Fruit fly (Drosophila melanogaster): ENCODE results near the gene vri.

vri gene

dm6 chr2L:5300237-5300668 is 11.5 kb downstream of the vri start:
- TF ChIP-seq noc (tag; optimal IDR thresholded peaks at IDR 0.05): no peak

dm6 chr2L:5300785-5301616 is 12.3 kb downstream of the vri start:
- no peak for TF ChIP-seq noc (tag; optimal IDR thresholded peaks at IDR 0.05)

dm6 chr2L:5302284-5302683 is 13.5 kb downstream of the vri start:
- no peak for TF ChIP-seq noc (tag; optimal IDR thresholded peaks at IDR 0.05)

dm6 chr2L:5302692-5303043 is 13.9 kb downstream of the vri start:
- TF ChIP-seq noc (tag; optimal IDR thresholded peaks at IDR 0.05): no peak

- TF ChIP-seq noc (tag; optimal IDR thresholded peaks at IDR 0.05): no peak
Observed at dm6 chr2L:5303044-5303904, 14.5 kb downstream of the vri start.

DNA sequence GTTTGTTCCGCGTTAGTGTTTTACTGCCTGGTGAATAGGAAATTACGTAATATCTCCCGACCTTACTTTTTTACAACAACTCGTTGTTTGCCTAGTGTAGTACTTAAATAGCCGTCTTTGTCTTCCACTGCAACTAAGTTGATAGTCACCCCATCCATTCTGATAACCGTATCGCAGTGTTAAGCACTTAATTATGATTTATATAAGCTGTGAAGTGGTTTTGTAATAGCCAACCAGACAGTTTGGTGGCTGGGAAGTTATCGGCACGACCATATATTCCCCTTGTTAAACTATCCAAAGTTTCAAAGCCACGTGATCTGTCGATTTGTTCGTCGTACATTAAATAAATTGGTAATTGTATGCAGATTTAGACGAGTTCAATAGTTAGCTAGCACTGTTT is 15.6 kb downstream of the vri start:
- TF ChIP-seq noc (tag; optimal IDR thresholded peaks at IDR 0.05): no peak

- TF ChIP-seq noc (tag; optimal IDR thresholded peaks at IDR 0.05): peak; percentile 53
Observed at dm6 chr2L:5305240-5305875, 16.6 kb downstream of the vri start.

DNA sequence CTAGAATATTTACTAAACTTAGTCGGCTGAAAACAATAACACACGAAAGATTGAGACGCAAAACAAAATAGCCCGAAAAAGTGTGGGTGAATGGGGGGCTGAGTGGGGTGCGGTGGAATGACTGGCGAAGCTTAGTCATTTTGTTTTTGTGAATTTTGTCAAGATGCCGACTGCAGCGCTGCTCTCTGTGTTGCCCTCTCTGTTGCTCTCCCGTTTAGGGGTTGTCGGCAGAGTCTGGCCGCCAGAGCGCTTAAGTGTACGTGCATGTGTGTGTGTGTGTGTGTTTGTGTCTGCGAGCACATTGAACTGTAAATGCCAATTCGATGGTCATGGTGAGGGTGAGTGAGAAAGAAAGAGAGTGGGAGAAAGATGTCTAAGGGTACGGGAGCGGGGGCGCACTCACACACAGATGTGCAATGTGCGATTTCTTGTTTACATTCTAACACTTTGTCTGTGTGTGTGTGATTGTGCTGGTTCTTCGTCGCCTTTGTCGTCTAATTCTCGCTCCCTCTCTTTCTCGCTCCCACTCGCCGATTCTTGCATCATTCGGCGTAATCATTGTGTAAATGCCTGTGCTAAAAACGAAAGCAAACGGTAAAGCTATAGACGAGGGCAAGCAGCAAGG is 17.7 kb downstream of the vri start:
- peak; percentile 27 for TF ChIP-seq noc (tag; optimal IDR thresholded peaks at IDR 0.05)

DNA sequence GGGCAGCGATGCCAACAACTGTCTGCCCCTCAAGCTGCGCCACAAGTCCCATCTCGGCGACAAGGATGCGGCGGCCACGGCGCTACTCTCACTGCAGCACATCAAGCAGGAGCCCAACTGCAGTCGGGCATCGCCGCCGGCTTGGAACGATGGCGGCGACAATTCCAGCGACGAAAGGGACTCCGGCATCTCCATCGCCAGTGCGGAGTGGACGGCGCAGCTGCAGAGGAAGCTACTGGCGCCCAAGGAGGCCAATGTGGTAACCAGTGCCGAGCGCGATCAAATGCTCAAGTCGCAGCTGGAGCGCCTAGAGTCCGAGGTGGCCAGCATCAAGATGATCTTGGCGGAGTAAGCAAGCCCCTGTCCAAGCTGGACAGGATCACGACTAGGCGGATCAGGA is 20.6 kb downstream of the vri start:
- no peak for TF ChIP-seq noc (tag; optimal IDR thresholded peaks at IDR 0.05)

- TF ChIP-seq noc (tag; optimal IDR thresholded peaks at IDR 0.05): no peak
Observed at dm6 chr2L:5314630-5315159, 26.0 kb downstream of the vri start, which contains the start of gene CG14024. TSS of gene CG14024 (minus strand) at chr2L:5314895.

DNA sequence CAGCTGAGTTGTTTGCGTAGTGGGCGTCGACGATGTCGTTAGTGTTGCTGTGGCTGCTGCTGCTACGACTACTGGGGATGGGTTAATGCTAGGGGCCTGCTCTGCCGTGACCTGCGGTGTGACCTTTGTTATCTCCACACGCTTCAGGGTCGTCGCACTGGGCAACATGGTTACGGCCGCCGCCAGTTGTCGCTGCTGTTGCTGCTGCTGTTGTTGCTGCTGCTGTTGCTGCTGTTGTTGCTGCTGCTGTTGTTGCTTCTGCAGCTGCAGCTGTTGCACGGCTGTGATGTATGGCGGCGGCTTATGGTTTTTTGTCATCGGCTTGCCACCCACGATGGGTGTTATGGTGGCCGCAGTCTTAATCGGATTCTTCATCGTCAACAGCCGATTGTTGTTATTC is 31.3 kb downstream of the vri start:
- TF ChIP-seq noc (tag; optimal IDR thresholded peaks at IDR 0.05): no peak

- no peak for TF ChIP-seq noc (tag; optimal IDR thresholded peaks at IDR 0.05)
Observed at dm6 chr2L:5321014-5321413, 32.3 kb downstream of the vri start.

dm6 chr2L:5324958-5325850 is 36.5 kb downstream of the vri start:
- TF ChIP-seq noc (tag; optimal IDR thresholded peaks at IDR 0.05): peak; percentile 27

DNA sequence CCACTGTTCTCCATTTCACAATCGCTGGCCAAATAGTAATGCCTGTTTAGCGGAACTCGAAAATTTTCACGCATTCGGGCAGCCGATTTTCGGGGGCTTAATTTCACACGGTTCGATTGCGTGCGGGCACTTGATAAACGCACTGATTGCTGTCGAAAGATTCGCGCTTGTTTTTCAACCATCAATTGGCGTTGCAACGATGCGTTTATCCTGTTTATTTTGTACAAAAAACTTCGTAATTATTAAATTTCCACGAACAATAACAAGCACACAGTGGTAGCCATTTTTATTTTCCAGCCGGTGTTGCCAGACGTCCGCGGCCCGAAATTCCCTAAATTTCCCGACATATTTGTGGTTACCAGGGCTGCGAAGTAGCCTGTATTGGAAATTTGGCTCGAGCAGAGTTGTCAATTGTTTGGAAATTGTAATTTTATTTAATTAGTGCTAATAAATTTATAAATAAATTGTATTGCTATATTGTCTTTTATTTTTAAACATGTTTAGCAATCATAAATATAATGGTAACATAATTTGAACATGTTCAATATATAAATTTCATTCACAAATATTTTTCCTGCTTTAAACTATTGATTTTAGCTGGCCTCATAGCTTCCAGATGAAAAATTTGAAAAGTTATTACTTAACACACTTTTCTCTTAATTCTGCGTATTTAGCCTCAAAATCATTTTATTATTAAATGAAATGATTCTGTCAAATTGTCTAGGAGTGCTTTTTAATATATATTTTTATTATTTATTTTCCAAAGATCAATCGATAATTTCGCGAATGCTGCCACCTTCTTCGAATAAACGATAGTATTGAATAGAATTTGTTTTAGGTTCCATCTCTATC is 37.9 kb downstream of the vri start, which contains the start of the genes Ncoa6 and cype:
Ncoa6 (minus strand) TSS at position 270 of the 852 bp plus-strand sequence.
cype (plus strand) TSS at position 814 of the 852 bp plus-strand sequence.
- TF ChIP-seq noc (tag; optimal IDR thresholded peaks at IDR 0.05): no peak

Measured in whole organism, larva.